Fruit fly (Drosophila melanogaster) S2 (cell line): ENCODE measurements around the gene Sfp96F.

Experiments
- CG8478 ChIP-seq: fragments of >200 bp; optimal IDR thresholded peaks from 2 replicates; lab custom pipeline; 2018
- CTCF ChIP-seq, 2 experiments: fragments of >200 bp; optimal IDR thresholded peaks; 2 replicates each; lab custom pipeline; 2018

dm6 chr3R:25810796-25811195 is 19.2 kb downstream of the Sfp96F start, which contains the start of gene CG5024:
- TF ChIP-seq CG8478 = no peak
- no peak for TF ChIP-seq CTCF (optimal IDR thresholded peaks at IDR 0.05; lab: Kevin White, UChicago)
